Worm (Caenorhabditis elegans) whole organism, young adult: ENCODE data around the gene W02A2.12.
A peak's percentile ranks its signal among the peaks of the same experiment; 100 is the strongest.

Experiments
- B0035.1 ChIP-seq: sonication (generic microtip); optimal IDR thresholded peaks from 2 replicates; lab custom pipeline; 2016; ENCODE audit warnings: missing genetic modification characterization, mild to moderate bottlenecking, missing compliant biosample characterization, missing genotype, missing genetic modification reagents
- B0336.3 ChIP-seq: fragments of 200-800 bp; sonication (Bioruptor generic); IDR thresholded peaks from 2 replicates; pipeline ENCODE4 v1.3.6; 2022; ENCODE audit warnings: missing genetic modification characterization, missing compliant biosample characterization
- D2030.7 ChIP-seq: fragments of 200-800 bp; sonication (Bioruptor generic); IDR thresholded peaks from 2 replicates; pipeline ENCODE4 v1.3.6; 2022; ENCODE audit warnings: missing genetic modification reagents, missing genetic modification characterization, missing compliant biosample characterization
- F10E7.11 ChIP-seq: sonication (generic microtip); optimal IDR thresholded peaks from 2 replicates; lab custom pipeline; 2017; ENCODE audit warnings: mild to moderate bottlenecking, missing genetic modification characterization, moderate library complexity, missing compliant biosample characterization
- F57C9.4 ChIP-seq: sonication (generic microtip); optimal IDR thresholded peaks from 2 replicates; lab custom pipeline; 2017; ENCODE audit warnings: mild to moderate bottlenecking, missing genetic modification characterization, missing compliant biosample characterization
- Y53F4B.3 ChIP-seq: fragments of 200-800 bp; sonication (Bioruptor generic); IDR thresholded peaks from 2 replicates; pipeline ENCODE4 v1.3.6; 2022; ENCODE audit warnings: missing genetic modification reagents, missing genetic modification characterization, missing compliant biosample characterization
- Y53G8AR.9 ChIP-seq: fragments of 200-800 bp; sonication (Bioruptor generic); conservative IDR thresholded peaks from 2 replicates; pipeline ENCODE4 v1.3.6; 2022; ENCODE audit warnings: missing genetic modification reagents, missing genetic modification characterization, missing compliant biosample characterization
- ZK185.1 ChIP-seq: sonication (generic microtip); optimal IDR thresholded peaks from 2 replicates; lab custom pipeline; 2016; ENCODE audit warnings: mild to moderate bottlenecking, missing genetic modification characterization, missing compliant biosample characterization; ENCODE audit not compliant: poor library complexity, severe bottlenecking
- akir-1 ChIP-seq: fragments of 200-800 bp; sonication (Bioruptor generic); optimal IDR thresholded peaks from 2 replicates; lab custom pipeline; 2018; ENCODE audit warnings: mild to moderate bottlenecking, missing genetic modification characterization, moderate library complexity, missing compliant biosample characterization
- aptf-3 ChIP-seq: fragments of 200-800 bp; sonication (Bioruptor generic); IDR thresholded peaks from 2 replicates; pipeline ENCODE4 v1.3.6; 2022; ENCODE audit warnings: missing genetic modification characterization, missing compliant biosample characterization
- athp-1 ChIP-seq: sonication (generic microtip); optimal IDR thresholded peaks from 2 replicates; lab custom pipeline; 2017; ENCODE audit warnings: mild to moderate bottlenecking, missing genetic modification characterization, missing compliant biosample characterization
- attf-6 ChIP-seq: fragments of 200-800 bp; sonication (Bioruptor generic); IDR thresholded peaks from 2 replicates; pipeline ENCODE4 v1.3.6; 2022; ENCODE audit warnings: missing genetic modification reagents, missing genetic modification characterization, missing compliant biosample characterization
- bed-2 ChIP-seq: fragments of 200-800 bp; sonication (Bioruptor generic); IDR thresholded peaks from 2 replicates; pipeline ENCODE4 v1.3.6; 2022; ENCODE audit warnings: missing genetic modification reagents, missing genetic modification characterization, missing compliant biosample characterization
- cebp-1 ChIP-seq, 2 experiments: fragments of 200-800 bp in 1 of 2; sonication (Bioruptor generic) in 1 of 2; sonication (generic microtip) in 1 of 2; IDR thresholded peaks in 1 of 2; optimal IDR thresholded peaks in 1 of 2; 2 replicates each; pipeline versions ENCODE4 v1.3.6 to Lab custom; 2017 to 2022; ENCODE audit warnings: missing compliant biosample characterization in 2 of 2, missing genetic modification characterization in 2 of 2, mild to moderate bottlenecking in 1 of 2, missing genetic modification reagents in 1 of 2, moderate library complexity in 1 of 2
- cebp-2 ChIP-seq: fragments of 200-800 bp; sonication (Bioruptor generic); IDR thresholded peaks from 2 replicates; pipeline ENCODE4 v1.3.6; 2022; ENCODE audit warnings: missing genetic modification characterization, missing compliant biosample characterization
- ceh-100 ChIP-seq: fragments of 200-800 bp; sonication (Bioruptor generic); IDR thresholded peaks from 2 replicates; pipeline ENCODE4 v1.3.6; 2022; ENCODE audit warnings: missing genetic modification reagents, missing genetic modification characterization, missing compliant biosample characterization
- ceh-27 ChIP-seq: fragments of 200-800 bp; sonication (Bioruptor generic); optimal IDR thresholded peaks from 2 replicates; lab custom pipeline; 2018; ENCODE audit warnings: mild to moderate bottlenecking, missing genetic modification characterization, moderate library complexity, missing compliant biosample characterization
- ceh-79 ChIP-seq: sonication (generic microtip); optimal IDR thresholded peaks from 2 replicates; lab custom pipeline; 2017; ENCODE audit warnings: mild to moderate bottlenecking, missing genetic modification characterization, missing compliant biosample characterization
- chd-7 ChIP-seq: sonication (generic microtip); optimal IDR thresholded peaks from 2 replicates; lab custom pipeline; 2016; ENCODE audit warnings: mild to moderate bottlenecking, missing genetic modification characterization, moderate library complexity, missing compliant biosample characterization
- efl-1 ChIP-seq: fragments of 150-350 bp; optimal IDR thresholded peaks from 2 replicates; lab custom pipeline; 2014; ENCODE audit warnings: missing biosample characterization, missing genetic modification reagents, missing genetic modification characterization
- egl-44 ChIP-seq: fragments of 200-800 bp; sonication (Bioruptor generic); IDR thresholded peaks from 2 replicates; pipeline ENCODE4 v1.3.6; 2022; ENCODE audit warnings: missing genetic modification reagents, missing genetic modification characterization, missing compliant biosample characterization
- egrh-3 ChIP-seq: fragments of 200-800 bp; sonication (Bioruptor generic); IDR thresholded peaks from 2 replicates; pipeline ENCODE4 v1.3.6; 2022; ENCODE audit warnings: missing genetic modification reagents, missing genetic modification characterization, missing compliant biosample characterization
- ekl-4 ChIP-seq: fragments of 200-800 bp; sonication (Bioruptor generic); IDR thresholded peaks from 2 replicates; pipeline ENCODE4 v1.3.6; 2022; ENCODE audit warnings: missing genetic modification reagents, missing genetic modification characterization, missing compliant biosample characterization
- ets-4 ChIP-seq: fragments of 200-800 bp; sonication (Bioruptor generic); optimal IDR thresholded peaks from 2 replicates; lab custom pipeline; 2018; ENCODE audit warnings: mild to moderate bottlenecking, missing genetic modification characterization, missing compliant biosample characterization
- him-1 ChIP-seq: sonication (generic microtip); optimal IDR thresholded peaks from 2 replicates; lab custom pipeline; 2016; ENCODE audit warnings: missing genotype, missing genetic modification reagents, missing genetic modification characterization, missing compliant biosample characterization
- hmg-20 ChIP-seq: fragments of 200-800 bp; sonication (Bioruptor generic); IDR thresholded peaks from 2 replicates; pipeline ENCODE4 v1.3.6; 2022; ENCODE audit warnings: missing genetic modification reagents, missing genetic modification characterization, missing compliant biosample characterization
- lag-1 ChIP-seq: fragments of 200-800 bp; sonication (Bioruptor generic); IDR thresholded peaks from 2 replicates; pipeline ENCODE4 v1.3.6; 2022; ENCODE audit warnings: missing genetic modification reagents, missing genetic modification characterization, missing compliant biosample characterization
- lin-35 ChIP-seq, 3 experiments: fragments of 150-350 bp in 2 of 3; sonication (generic microtip) in 1 of 3; optimal IDR thresholded peaks; 2 replicates each; lab custom pipeline; 2014 to 2018; ENCODE audit warnings: missing biosample characterization in 3 of 3, missing genetic modification characterization in 3 of 3, missing genetic modification reagents in 3 of 3
- lin-40 ChIP-seq: sonication (generic microtip); optimal IDR thresholded peaks from 2 replicates; lab custom pipeline; 2016; ENCODE audit warnings: missing genetic modification characterization, mild to moderate bottlenecking, missing compliant biosample characterization, missing genotype, missing genetic modification reagents
- madf-3 ChIP-seq: fragments of 200-800 bp; sonication (Bioruptor generic); IDR thresholded peaks from 2 replicates; pipeline ENCODE4 v1.3.6; 2022; ENCODE audit warnings: missing genetic modification reagents, missing genetic modification characterization, missing compliant biosample characterization
- madf-6 ChIP-seq: fragments of 200-800 bp; sonication (Bioruptor generic); IDR thresholded peaks from 2 replicates; pipeline ENCODE4 v1.3.6; 2022; ENCODE audit warnings: missing genetic modification reagents, missing genetic modification characterization, missing compliant biosample characterization
- mes-4 ChIP-seq: sonication (generic microtip); optimal IDR thresholded peaks from 2 replicates; lab custom pipeline; 2016; ENCODE audit warnings: missing genotype, missing genetic modification characterization, missing compliant biosample characterization
- mxl-1 ChIP-seq: sonication (generic microtip); optimal IDR thresholded peaks from 2 replicates; lab custom pipeline; 2016; ENCODE audit warnings: missing genetic modification characterization, missing compliant biosample characterization
- nfya-2 ChIP-seq: fragments of 200-800 bp; sonication (Bioruptor generic); IDR thresholded peaks from 2 replicates; pipeline ENCODE4 v1.3.6; 2022; ENCODE audit warnings: missing genetic modification reagents, missing genetic modification characterization, missing compliant biosample characterization
- nhr-80 ChIP-seq: sonication (generic microtip); optimal IDR thresholded peaks from 2 replicates; lab custom pipeline; 2016; ENCODE audit warnings: missing genetic modification characterization, missing compliant biosample characterization
- pbrm-1 ChIP-seq: fragments of 200-800 bp; sonication (Bioruptor generic); IDR thresholded peaks from 2 replicates; pipeline ENCODE4 v1.3.6; 2022; ENCODE audit warnings: missing genetic modification reagents, missing genetic modification characterization, missing compliant biosample characterization
- sea-2 ChIP-seq: fragments of 200-800 bp; sonication (Bioruptor generic); IDR thresholded peaks from 2 replicates; pipeline ENCODE4 v1.3.6; 2022; ENCODE audit warnings: missing genetic modification characterization, missing compliant biosample characterization
- snpc-1.3 ChIP-seq: sonication (generic microtip); optimal IDR thresholded peaks from 2 replicates; lab custom pipeline; 2017; ENCODE audit warnings: missing genetic modification characterization, mild to moderate bottlenecking, missing compliant biosample characterization, antibody characterized with exemption, moderate library complexity, missing genotype, missing genetic modification reagents; ENCODE audit not compliant: insufficient read depth
- snpc-4 ChIP-seq, 5 experiments: fragments of 150-350 bp in 1 of 5; sonication (generic microtip) in 4 of 5; optimal IDR thresholded peaks; 2 replicates each; lab custom pipeline; 2014 to 2018; ENCODE audit warnings: missing genetic modification characterization in 5 of 5, missing biosample characterization in 3 of 5, antibody characterized with exemption in 2 of 5, mild to moderate bottlenecking in 2 of 5, missing compliant biosample characterization in 2 of 5, missing genotype in 2 of 5, moderate library complexity in 2 of 5, missing genetic modification reagents in 1 of 5
- tbp1 ChIP-seq: fragments of 200-800 bp; sonication (Bioruptor generic); optimal IDR thresholded peaks from 2 replicates; lab custom pipeline; 2018; ENCODE audit warnings: mild to moderate bottlenecking, missing genetic modification characterization, missing compliant biosample characterization
- tlf-1 ChIP-seq: fragments of 200-800 bp; sonication (Bioruptor generic); optimal IDR thresholded peaks from 2 replicates; lab custom pipeline; 2018; ENCODE audit warnings: mild to moderate bottlenecking, missing genetic modification characterization, missing compliant biosample characterization
- unc-130 ChIP-seq: sonication (generic microtip); optimal IDR thresholded peaks from 2 replicates; lab custom pipeline; 2016; ENCODE audit warnings: missing genetic modification reagents, missing genetic modification characterization, missing compliant biosample characterization
- zfh-2 ChIP-seq: fragments of 200-800 bp; sonication (Bioruptor generic); conservative IDR thresholded peaks from 2 replicates; pipeline ENCODE4 v1.3.6; 2022; ENCODE audit warnings: missing genetic modification reagents, missing genetic modification characterization, missing compliant biosample characterization
- ztf-22 ChIP-seq: fragments of 200-800 bp; sonication (Bioruptor generic); optimal IDR thresholded peaks from 2 replicates; lab custom pipeline; 2018; ENCODE audit warnings: mild to moderate bottlenecking, missing genetic modification characterization, moderate library complexity, missing compliant biosample characterization

W02A2.12 gene

DNA sequence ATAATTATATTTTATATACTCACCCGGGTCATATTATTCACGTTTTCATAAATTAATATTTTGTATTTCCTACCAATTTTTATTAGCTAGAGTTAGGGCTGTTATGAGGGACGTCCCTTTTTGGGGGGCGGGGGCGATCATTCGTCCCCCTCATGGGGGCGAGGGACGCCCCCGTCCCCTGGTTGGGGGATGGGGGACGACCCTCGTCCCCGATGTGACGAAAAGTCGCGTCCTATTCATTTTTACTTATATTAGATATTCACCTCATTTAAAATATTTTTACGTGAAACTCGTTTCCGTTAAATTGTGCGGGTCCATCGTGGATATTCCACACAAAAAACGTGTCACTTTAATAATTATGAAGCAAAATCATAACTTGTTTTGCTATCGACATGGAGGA lies at the start of gene W02A2.12:
Gene W02A2.12 (minus strand): TSS at position 240 of the 400 bp plus-strand sequence.
- TF ChIP-seq Y53G8AR.9 (GFP tag; lab: Robert Waterston, UW) (0 out of 2 replicates have a peak, but pooled peaks have one; percentile 46), efl-1 (no peak), sea-2 (GFP tag; lab: Robert Waterston, UW) (no peak), cebp-1 (GFP tag; IDR thresholded peaks at IDR 0.05; lab: Robert Waterston, UW) (no peak), cebp-1 (tag; optimal IDR thresholded peaks at IDR 0.05; lab: Kevin White, UChicago) (peak; percentile 25), athp-1 (tag; lab: Kevin White, UChicago) (peak; percentile 72), F10E7.11 (tag; lab: Kevin White, UChicago) (peak; percentile 19), cebp-2 (GFP tag; lab: Robert Waterston, UW) (peak; percentile 93; the same call in 1 of the 2 replicates), akir-1 (GFP tag; lab: Kevin White, UChicago) (no peak), madf-3 (GFP tag; lab: Robert Waterston, UW) (0 out of 2 replicates have a peak, but pooled peaks have one; percentile 25), ceh-100 (no peak), ekl-4 (peak; percentile 47; the same call in 1 of the 2 replicates), egrh-3 (GFP tag; lab: Robert Waterston, UW) (peak; percentile 77; the same call in 1 of the 2 replicates), aptf-3 (GFP tag; lab: Robert Waterston, UW) (0 out of 2 replicates have a peak, but pooled peaks have one; percentile 63), tlf-1 (GFP tag; lab: Kevin White, UChicago) (no peak), unc-130 (GFP tag; lab: Kevin White, UChicago) (no peak), zfh-2 (GFP tag; lab: Robert Waterston, UW) (peak; percentile 80), madf-6 (peak; percentile 42; the same call in 1 of the 2 replicates), chd-7 (peak; percentile 34), bed-2 (GFP tag; lab: Robert Waterston, UW) (no peak), ztf-22 (no peak), attf-6 (GFP tag; lab: Robert Waterston, UW) (peak; percentile 72), pbrm-1 (GFP tag; lab: Robert Waterston, UW) (peak; percentile 38; the same call in 1 of the 2 replicates), snpc-4 (GFP tag; optimal IDR thresholded peaks at IDR 0.05; lab: Kevin White, UChicago) (no peak), snpc-4 (tag; optimal IDR thresholded peaks at IDR 0.05; lab: Kevin White, UChicago) (peak in 1 of 4 experiments; percentile 18)

DNA sequence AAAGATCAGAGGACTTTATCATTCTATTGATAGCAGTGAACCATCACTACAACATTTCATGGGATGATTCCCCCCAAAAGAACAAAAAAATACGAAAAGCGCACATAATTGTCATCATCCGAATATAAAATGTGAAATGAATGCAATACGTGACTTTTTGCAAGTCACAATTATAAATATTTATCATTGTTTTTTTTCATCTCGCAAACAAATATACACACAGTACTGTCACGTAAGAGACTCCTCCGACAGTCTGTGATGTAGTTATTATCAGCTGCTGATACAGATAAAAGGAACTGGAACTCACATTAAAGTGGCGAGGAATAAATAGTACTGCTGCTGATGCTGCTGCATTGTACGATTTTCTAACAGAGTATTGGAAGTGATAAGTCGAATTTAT lies 47.7 kb upstream of the W02A2.12 start:
- TF ChIP-seq lin-35 (GFP tag; optimal IDR thresholded peaks at IDR 0.05; lab: Kevin White, UChicago) (no peak), lin-40 (peak; percentile 15), lag-1 (GFP tag; lab: Robert Waterston, UW) (no peak), nfya-2 (GFP tag; lab: Robert Waterston, UW) (no peak), ZK185.1 (peak; percentile 27), hmg-20 (GFP tag; lab: Robert Waterston, UW) (no peak), Y53F4B.3 (GFP tag; lab: Robert Waterston, UW) (no peak), mxl-1 (tag; lab: Kevin White, UChicago) (no peak), madf-3 (GFP tag; lab: Robert Waterston, UW) (no peak), chd-7 (no peak), nhr-80 (peak; percentile 37)

DNA sequence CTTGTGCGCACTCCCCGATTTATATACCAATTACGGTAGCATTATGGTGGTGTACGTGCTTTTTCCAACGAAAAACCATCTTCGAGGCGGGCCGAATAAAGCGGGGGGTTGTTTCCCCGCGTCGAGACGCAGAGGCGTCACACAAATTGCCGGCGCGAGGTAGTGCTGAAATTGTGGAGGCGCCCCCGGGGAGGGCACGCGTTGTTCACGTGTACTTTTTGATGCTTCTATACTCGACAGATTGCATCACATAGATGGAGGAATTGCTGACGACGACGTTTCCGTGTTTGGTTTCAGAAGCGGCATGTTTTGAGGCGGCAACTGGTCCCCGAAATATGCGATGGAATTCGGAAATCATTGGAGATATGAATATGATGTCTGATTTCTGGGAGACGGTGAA lies 46.6 kb upstream of the W02A2.12 start:
- TF ChIP-seq lag-1 (GFP tag; lab: Robert Waterston, UW): no peak
- no peak for TF ChIP-seq F57C9.4 (tag; lab: Kevin White, UChicago)
- no peak for TF ChIP-seq ets-4 (GFP tag; lab: Kevin White, UChicago)
- no peak for TF ChIP-seq mes-4 (tag; lab: Kevin White, UChicago)
- no peak for TF ChIP-seq mxl-1 (tag; lab: Kevin White, UChicago)
- TF ChIP-seq snpc-4 (GFP tag; optimal IDR thresholded peaks at IDR 0.05; lab: Kevin White, UChicago): no peak
- TF ChIP-seq snpc-4 (tag; optimal IDR thresholded peaks at IDR 0.05; lab: Kevin White, UChicago): peak in 3 of 4 experiments; percentile 30 to 51 (median 42)
- no peak for TF ChIP-seq efl-1
- TF ChIP-seq ztf-22: peak; percentile 62
- peak; percentile 84 for TF ChIP-seq ceh-27 (GFP tag; lab: Kevin White, UChicago)
- no peak for TF ChIP-seq D2030.7 (GFP tag; lab: Robert Waterston, UW)
- peak; percentile 49; the same call in 1 of the 2 replicates for TF ChIP-seq pbrm-1 (GFP tag; lab: Robert Waterston, UW)
- TF ChIP-seq egl-44 (GFP tag; lab: Robert Waterston, UW): peak; percentile 58
- TF ChIP-seq ceh-100: no peak
- peak; percentile 57 for TF ChIP-seq tbp1 (GFP tag; lab: Kevin White, UChicago)
- peak; percentile 75 for TF ChIP-seq B0336.3
- no peak for TF ChIP-seq B0035.1
- TF ChIP-seq snpc-1.3 (tag; lab: Kevin White, UChicago): no peak
- no peak for TF ChIP-seq Y53F4B.3 (GFP tag; lab: Robert Waterston, UW)
- TF ChIP-seq him-1 (tag; lab: Kevin White, UChicago): no peak
- TF ChIP-seq ceh-79 (tag; lab: Kevin White, UChicago): no peak
